Worm (Caenorhabditis elegans): ENCODE data around the gene srx-10.
A peak's percentile ranks its signal among the peaks of the same experiment; 100 is the strongest.

Gene srx-10

DNA sequence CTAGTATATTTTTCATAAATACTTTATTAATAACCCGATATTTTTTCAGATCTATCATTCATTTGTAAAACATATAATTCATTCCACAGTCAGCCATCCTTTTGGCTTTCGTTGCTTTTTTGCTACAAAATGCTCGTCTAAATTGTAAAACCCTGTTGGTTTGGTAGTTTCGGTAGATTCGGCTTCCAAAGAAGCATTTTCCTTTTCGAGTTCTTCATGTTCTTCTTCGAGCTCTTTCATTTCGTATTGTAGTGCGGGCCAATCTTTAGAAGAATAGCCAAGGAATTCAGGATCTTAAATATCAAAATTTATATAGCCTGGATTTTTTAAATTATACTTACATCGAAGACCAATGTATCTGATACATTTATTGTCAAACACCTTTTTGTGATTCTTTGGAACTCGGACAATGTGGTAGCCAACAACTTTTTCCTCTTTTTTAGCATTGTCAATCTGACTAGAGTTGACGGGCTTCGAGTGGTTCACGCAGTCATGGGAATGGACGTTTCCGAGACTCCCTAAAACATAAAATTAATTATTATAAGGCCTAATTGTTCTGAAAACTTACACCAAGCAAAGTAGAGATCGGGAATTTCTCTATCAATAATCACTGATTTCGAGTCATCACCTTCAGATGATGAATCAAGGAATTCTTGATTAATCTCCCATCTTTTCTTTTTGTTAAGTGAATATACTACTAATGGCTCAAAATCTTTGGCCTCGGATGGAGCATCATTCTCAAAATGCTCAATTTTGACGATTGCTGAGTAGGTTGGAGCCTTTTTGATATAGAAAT is 38.0 kb downstream of the srx-10 start:
- TF ChIP-seq ceh-14 (tag; optimal IDR thresholded peaks at IDR 0.05): no peak

DNA sequence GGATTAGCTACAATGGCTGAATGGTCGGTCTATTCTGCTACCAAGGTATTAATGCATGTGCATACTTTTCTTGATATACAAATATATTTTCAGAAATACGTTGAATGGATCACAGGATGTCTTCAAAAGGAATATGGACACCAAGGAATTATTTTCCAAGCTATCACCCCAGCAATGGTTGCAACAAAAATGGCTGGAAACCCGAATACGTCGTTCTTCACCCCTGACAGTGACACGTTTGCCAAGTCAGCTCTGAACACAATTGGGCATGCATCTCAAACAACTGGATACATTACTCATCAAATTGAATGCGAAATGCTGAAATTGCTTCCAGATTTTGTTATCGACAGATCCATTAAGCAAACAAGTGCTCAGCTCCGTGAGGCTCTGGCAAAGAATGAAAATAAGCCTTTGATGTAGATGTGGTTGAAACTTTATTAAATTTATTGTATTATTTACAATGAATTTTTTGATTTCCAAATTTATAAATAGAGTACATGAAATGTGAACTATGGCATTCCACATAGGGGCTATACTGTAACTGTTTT is 38.7 kb downstream of the srx-10 start:
- no peak for TF ChIP-seq ceh-19 (GFP tag; optimal IDR thresholded peaks at IDR 0.05)
- no peak for TF ChIP-seq pqm-1 (tag; optimal IDR thresholded peaks at IDR 0.05)

DNA sequence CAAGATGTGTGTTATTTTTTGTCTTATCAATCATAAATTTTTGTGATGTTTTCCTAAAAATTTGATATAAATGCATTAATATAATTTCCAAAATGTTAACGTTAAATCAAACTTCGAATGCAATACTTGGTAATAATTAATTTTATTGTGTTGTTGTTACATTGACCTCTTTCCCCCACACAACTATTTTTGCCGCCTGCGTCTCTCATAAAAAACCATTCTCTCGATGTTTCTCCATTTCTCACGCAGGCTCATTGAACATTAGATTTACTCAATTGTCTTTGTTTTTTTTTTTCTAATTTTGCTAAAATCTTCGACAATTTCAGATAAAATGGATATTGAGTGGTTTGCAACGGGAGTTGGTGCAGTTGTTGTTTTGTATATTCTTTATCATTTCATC is 40.1 kb downstream of the srx-10 start, which contains the start of gene stdh-1:
TSS of gene stdh-1 (plus strand) at position 327 of the 400 bp plus-strand sequence.
- TF ChIP-seq mec-3 (tag; optimal IDR thresholded peaks at IDR 0.05; ENCODE audit: borderline replicate concordance): no peak
- TF ChIP-seq unc-42 (tag; optimal IDR thresholded peaks at IDR 0.05): peak; percentile 86

DNA sequence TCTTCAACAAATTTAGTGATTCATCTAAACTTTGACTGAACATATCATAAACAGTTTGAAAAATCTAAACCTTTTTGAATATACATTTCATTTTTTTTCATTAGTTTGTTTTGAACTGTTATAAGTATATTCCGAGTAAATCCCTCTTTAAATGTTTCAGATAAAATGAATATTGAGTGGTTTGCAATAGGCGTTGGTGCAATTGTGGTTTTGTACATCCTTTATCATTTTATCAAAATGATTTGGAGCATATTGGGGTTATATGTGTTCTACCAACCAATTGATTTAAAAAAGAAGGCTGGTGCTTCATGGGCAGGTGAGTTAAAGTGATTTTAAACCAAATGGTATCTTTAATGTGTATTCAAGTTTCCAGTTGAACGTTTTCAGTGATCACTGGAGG is 41.8 kb downstream of the srx-10 start, which contains the start of gene stdh-3:
TSS of gene stdh-3 (plus strand) at position 166 of the 400 bp plus-strand sequence.
- TF ChIP-seq lim-6 (tag; optimal IDR thresholded peaks at IDR 0.05) (no peak), nhr-11 (tag; optimal IDR thresholded peaks at IDR 0.05) (no peak), elt-4 (tag; optimal IDR thresholded peaks at IDR 0.05) (no peak), hlh-8 (tag; optimal IDR thresholded peaks at IDR 0.05) (no peak), ceh-9 (tag; optimal IDR thresholded peaks at IDR 0.05) (no peak)

DNA sequence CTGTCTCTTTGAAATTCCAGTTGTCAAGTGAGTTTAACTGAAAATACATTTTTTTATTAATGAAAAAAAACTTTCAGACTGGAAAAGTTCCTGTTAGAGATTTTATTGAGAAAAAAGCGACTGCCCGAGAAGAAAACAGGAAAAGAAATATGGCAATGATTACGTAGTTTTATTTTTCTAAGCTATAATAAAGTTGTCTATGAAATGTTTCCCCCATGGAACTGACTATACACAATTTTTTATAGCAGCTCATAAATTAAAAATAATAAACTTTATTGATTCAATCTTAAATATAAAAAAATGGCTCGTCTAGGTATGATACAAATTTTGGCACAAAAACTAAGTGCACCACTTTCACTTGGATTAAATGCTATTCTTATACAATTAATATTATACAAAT is 43.8 kb downstream of the srx-10 start, which contains the start of gene C06B3.1:
TSS of gene C06B3.1 (plus strand) at position 301 of the 400 bp plus-strand sequence.
- TF ChIP-seq C08G9.2 (tag; optimal IDR thresholded peaks at IDR 0.05): no peak
- TF ChIP-seq hlh-13 (GFP tag; optimal IDR thresholded peaks at IDR 0.05): no peak
- no peak for TF ChIP-seq unc-42 (tag; optimal IDR thresholded peaks at IDR 0.05)
- TF ChIP-seq ceh-18 (tag; optimal IDR thresholded peaks at IDR 0.05): no peak
- no peak for TF ChIP-seq ref-2 (tag; optimal IDR thresholded peaks at IDR 0.05)
- TF ChIP-seq elt-2 (tag; optimal IDR thresholded peaks at IDR 0.05): no peak
- TF ChIP-seq nfya-1 (tag; optimal IDR thresholded peaks at IDR 0.05): no peak
- TF ChIP-seq pha-2 (tag; optimal IDR thresholded peaks at IDR 0.05): no peak
- TF ChIP-seq elt-4 (tag; optimal IDR thresholded peaks at IDR 0.05): no peak
- no peak for TF ChIP-seq K02D7.2 (tag; optimal IDR thresholded peaks at IDR 0.05)
- TF ChIP-seq odd-2 (tag; optimal IDR thresholded peaks at IDR 0.05): no peak
- no peak for TF ChIP-seq hlh-15 (tag; optimal IDR thresholded peaks at IDR 0.05)
- no peak for TF ChIP-seq ceh-24 (tag; optimal IDR thresholded peaks at IDR 0.05)
- TF ChIP-seq ceh-48 (tag; optimal IDR thresholded peaks at IDR 0.05): no peak
- TF ChIP-seq C38D4.7 (GFP tag; optimal IDR thresholded peaks at IDR 0.05): no peak
- TF ChIP-seq fkh-10 (GFP tag; optimal IDR thresholded peaks at IDR 0.05): no peak
- no peak for TF ChIP-seq ahr-1 (tag; optimal IDR thresholded peaks at IDR 0.05)
- no peak for TF ChIP-seq ceh-19 (GFP tag; optimal IDR thresholded peaks at IDR 0.05)
- no peak for TF ChIP-seq dmd-4 (tag; optimal IDR thresholded peaks at IDR 0.05; ENCODE audit: borderline replicate concordance)
- no peak for TF ChIP-seq tbx-2 (tag; optimal IDR thresholded peaks at IDR 0.05)

DNA sequence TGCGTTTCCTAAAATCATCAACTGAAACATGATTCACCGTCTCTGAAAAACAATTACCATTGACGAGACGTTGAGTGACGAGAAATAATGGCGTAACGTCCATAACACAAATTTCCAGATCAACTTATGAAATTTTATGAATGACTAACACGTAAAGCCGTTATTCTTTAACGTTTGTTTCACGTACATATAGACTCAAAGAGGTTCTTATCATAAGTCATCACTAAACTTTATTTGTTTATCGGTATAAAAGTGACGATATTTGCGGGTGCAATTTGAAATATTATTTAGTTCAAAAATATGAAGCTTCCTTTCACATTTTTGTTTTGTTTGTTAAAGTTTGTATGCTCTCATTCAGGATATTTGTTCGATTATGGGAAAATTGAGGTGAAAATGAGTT is 47.1 kb downstream of the srx-10 start, which contains the start of gene oac-3:
TSS of gene oac-3 (plus strand) at position 301 of the 400 bp plus-strand sequence.
- no peak for TF ChIP-seq C08G9.2 (tag; optimal IDR thresholded peaks at IDR 0.05)
- TF ChIP-seq ttx-3 (tag; optimal IDR thresholded peaks at IDR 0.05): no peak
- TF ChIP-seq ceh-2 (tag; optimal IDR thresholded peaks at IDR 0.05): no peak
